Worm (Caenorhabditis elegans): ENCODE data around the gene K09E9.7.

Gene K09E9.7

DNA sequence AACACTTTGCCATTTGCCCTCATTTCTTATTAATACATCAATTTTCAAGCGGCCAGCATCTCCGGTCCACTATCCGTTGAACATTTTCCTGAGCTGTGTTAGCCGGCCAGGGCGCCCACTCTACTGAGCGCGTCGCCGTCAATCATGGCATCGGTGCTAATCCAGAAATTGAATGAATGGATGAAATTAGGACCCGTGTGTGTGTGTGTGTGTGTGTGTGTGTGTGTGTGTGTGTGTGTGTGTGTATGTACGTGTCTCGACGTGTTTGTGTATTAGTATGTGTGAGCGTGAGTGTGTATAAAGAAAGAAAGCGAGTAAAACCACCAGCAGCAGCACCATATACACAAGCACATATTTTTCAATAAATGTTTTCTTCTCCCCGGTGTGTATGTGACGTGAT is 12.5 kb downstream of the K09E9.7 start (continued):
- TF ChIP-seq zip-2 (tag; optimal IDR thresholded peaks at IDR 0.05) (no peak), lsy-2 (tag; optimal IDR thresholded peaks at IDR 0.05) (no peak), ctbp-1 (GFP tag; IDR thresholded peaks at IDR 0.05) (0 out of 2 replicates have a peak, but pooled peaks have one; percentile 19), Y75B8A.6 (GFP tag; IDR thresholded peaks at IDR 0.05) (no peak), Y105C5A.15 (GFP tag; IDR thresholded peaks at IDR 0.05) (no peak), egl-27 (tag; optimal IDR thresholded peaks at IDR 0.05) (no peak), daf-8 (GFP tag; IDR thresholded peaks at IDR 0.05) (no peak)

DNA sequence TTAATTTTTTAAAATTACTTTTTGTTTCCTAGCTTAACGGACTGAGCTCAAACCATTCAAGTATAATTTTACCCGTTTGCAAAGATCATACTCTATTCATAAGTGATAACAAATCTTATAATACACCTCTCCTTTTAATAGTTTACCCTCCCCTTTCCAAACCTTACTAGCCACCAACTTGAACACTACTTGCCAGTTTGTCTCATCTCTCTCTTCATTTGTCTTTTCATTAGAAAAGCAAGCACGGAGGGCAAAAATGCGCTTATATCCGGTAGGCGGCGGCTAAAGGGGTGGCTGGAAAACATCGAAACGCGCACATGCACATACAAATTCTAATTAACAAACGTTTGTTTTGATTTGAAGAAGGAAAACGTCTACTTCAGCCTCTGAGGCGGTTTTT is 14.3 kb downstream of the K09E9.7 start:
- no peak for TF ChIP-seq T20F7.1 (GFP tag; optimal IDR thresholded peaks at IDR 0.05)
- TF ChIP-seq aha-1 (tag): peak; percentile 58
- no peak for TF ChIP-seq nhr-111 (GFP tag; optimal IDR thresholded peaks at IDR 0.05)
- no peak for TF ChIP-seq nhr-11 (tag; optimal IDR thresholded peaks at IDR 0.05)

ce11 chrX:15655623-15656022 is 14.9 kb downstream of the K09E9.7 start:
- TF ChIP-seq vab-7 (GFP tag; IDR thresholded peaks at IDR 0.05) (no peak), php-3 (GFP tag; IDR thresholded peaks at IDR 0.05) (no peak), nhr-10 (tag; optimal IDR thresholded peaks at IDR 0.05) (no peak), Y105C5A.15 (GFP tag; IDR thresholded peaks at IDR 0.05) (no peak), saeg-2 (GFP tag; IDR thresholded peaks at IDR 0.05) (no peak), D1046.2 (GFP tag; IDR thresholded peaks at IDR 0.05) (no peak), snpc-1.2 (GFP tag; IDR thresholded peaks at IDR 0.05) (no peak), daf-16 (GFP tag; optimal IDR thresholded peaks at IDR 0.05) (no peak), daf-16 (tag; optimal IDR thresholded peaks at IDR 0.05) (no peak), snpc-4 (tag; optimal IDR thresholded peaks at IDR 0.05) (no peak), duxl-1 (tag; optimal IDR thresholded peaks at IDR 0.05; ENCODE audit: poor library complexity) (no peak), sdz-12 (GFP tag; optimal IDR thresholded peaks at IDR 0.05) (no peak), nhr-76 (tag; optimal IDR thresholded peaks at IDR 0.05) (no peak)

DNA sequence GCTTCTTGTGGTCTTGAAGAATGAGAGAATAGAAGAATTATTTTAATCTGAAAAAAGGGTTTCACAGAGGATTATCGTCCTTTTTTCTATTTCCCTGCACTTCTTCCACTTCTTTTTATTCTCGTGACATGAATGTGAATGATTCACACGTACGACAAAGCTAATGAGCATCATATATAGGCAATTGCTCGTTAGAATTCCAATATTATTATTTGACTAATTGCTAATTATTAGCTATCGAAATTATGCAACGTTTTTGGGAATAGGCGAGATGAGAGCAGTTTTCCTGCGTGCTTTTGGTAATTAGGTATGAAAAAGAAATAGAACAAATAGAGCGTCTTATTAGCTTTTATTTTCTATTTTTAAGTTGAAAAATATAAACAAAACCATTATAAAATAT is 17.1 kb downstream of the K09E9.7 start:
- TF ChIP-seq zip-2 (tag; optimal IDR thresholded peaks at IDR 0.05) (no peak), unc-62 (GFP tag; optimal IDR thresholded peaks at IDR 0.05 in 1 of 2) (peak in 1 of 2 experiments; percentile 29), unc-62 (tag; optimal IDR thresholded peaks at IDR 0.05) (no peak)

ce11 chrX:15659561-15659960 is 18.9 kb downstream of the K09E9.7 start:
- TF ChIP-seq nhr-41 (GFP tag; IDR thresholded peaks at IDR 0.05): no peak
- peak in 1 of 2 experiments; percentile 44 for TF ChIP-seq unc-62 (GFP tag; optimal IDR thresholded peaks at IDR 0.05 in 1 of 2)
- TF ChIP-seq unc-62 (tag; optimal IDR thresholded peaks at IDR 0.05): no peak
- TF ChIP-seq mep-1 (tag; optimal IDR thresholded peaks at IDR 0.05): peak; percentile 16
- no peak for TF ChIP-seq lim-7 (GFP tag; IDR thresholded peaks at IDR 0.05)
- peak; percentile 58 for TF ChIP-seq fkh-10 (GFP tag; optimal IDR thresholded peaks at IDR 0.05)

ce11 chrX:15663740-15664139 is 23.0 kb downstream of the K09E9.7 start:
- TF ChIP-seq D1046.2 (GFP tag; IDR thresholded peaks at IDR 0.05) (no peak), lin-39 (tag; optimal IDR thresholded peaks at IDR 0.05) (no peak), F37D6.2 (tag; optimal IDR thresholded peaks at IDR 0.05) (no peak), unc-39 (tag; optimal IDR thresholded peaks at IDR 0.05) (no peak), dpl-1 (GFP tag; optimal IDR thresholded peaks at IDR 0.05) (no peak), mep-1 (tag; optimal IDR thresholded peaks at IDR 0.05) (no peak), ceh-82 (tag; optimal IDR thresholded peaks at IDR 0.05) (no peak), arid-1 (GFP tag; conservative IDR thresholded peaks at IDR 0.05) (no peak), skn-1 (tag; optimal IDR thresholded peaks at IDR 0.05) (no peak)

Data from whole organism, L4 larva.